Worm (Caenorhabditis elegans) whole organism, L4 larva: ENCODE measurements around the gene rpl-21.

Source experiments
- aha-1 ChIP-seq: fragments of 150-350 bp; peaks from one replicate; lab custom pipeline; 2014; ENCODE audit warnings: missing biosample characterization, missing genetic modification characterization
- arid-1 ChIP-seq: fragments of 200-800 bp; sonication (Bioruptor generic); conservative IDR thresholded peaks from 2 replicates; pipeline ENCODE4 v1.3.6; 2022; ENCODE audit warnings: missing genetic modification reagents, missing genetic modification characterization, missing compliant biosample characterization
- attf-4 ChIP-seq: sonication (generic microtip); optimal IDR thresholded peaks from 3 replicates; lab custom pipeline; 2017; ENCODE audit warnings: missing biosample characterization, missing genetic modification characterization
- ceh-44 ChIP-seq: fragments of 200-800 bp; sonication (Bioruptor generic); IDR thresholded peaks from 2 replicates; pipeline ENCODE4 v1.3.6; 2022; ENCODE audit warnings: missing genetic modification reagents, missing genetic modification characterization, missing compliant biosample characterization
- duxl-1 ChIP-seq: sonication (generic microtip); optimal IDR thresholded peaks from 2 replicates; lab custom pipeline; 2016; ENCODE audit warnings: mild to moderate bottlenecking, missing genetic modification characterization, moderate library complexity, missing compliant biosample characterization; ENCODE audit not compliant: poor library complexity
- jun-1 ChIP-seq: fragments of 150-350 bp; optimal IDR thresholded peaks from 2 replicates; lab custom pipeline; 2014; ENCODE audit warnings: missing biosample characterization, missing genetic modification reagents, missing genetic modification characterization
- nhr-41 ChIP-seq: fragments of 200-800 bp; sonication (Bioruptor generic); IDR thresholded peaks from 2 replicates; pipeline ENCODE4 v1.3.6; 2022; ENCODE audit warnings: missing genetic modification reagents, missing genetic modification characterization, missing compliant biosample characterization
- pqm-1 ChIP-seq: sonication (generic microtip); optimal IDR thresholded peaks from 2 replicates; lab custom pipeline; 2017; ENCODE audit warnings: missing biosample characterization, missing genetic modification characterization
- ztf-11 ChIP-seq: fragments of 150-350 bp; optimal IDR thresholded peaks from 2 replicates; lab custom pipeline; 2014; ENCODE audit warnings: missing biosample characterization, missing genetic modification characterization

DNA sequence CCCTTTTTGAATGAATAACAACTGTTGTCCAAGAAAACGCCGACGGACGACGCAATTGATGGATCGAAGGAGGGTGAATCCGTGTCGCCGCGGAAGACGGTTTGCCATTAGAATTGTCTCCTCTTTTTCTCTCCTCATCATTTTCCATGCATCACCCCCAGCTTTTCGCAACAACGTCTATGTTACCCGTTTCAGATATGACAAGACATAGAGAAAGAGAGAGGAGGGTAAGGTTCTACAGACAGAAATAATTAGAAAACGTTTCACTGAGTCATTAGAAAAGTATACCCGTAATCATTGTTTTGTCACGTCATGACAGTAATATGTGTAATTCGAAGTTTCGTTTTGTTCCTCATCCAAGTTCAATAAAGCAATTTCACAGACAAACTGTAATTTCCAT is 24.3 kb downstream of the rpl-21 start:
- no peak for TF ChIP-seq jun-1 (tag; lab: Kevin White, UChicago)
- no peak for TF ChIP-seq duxl-1 (tag; lab: Kevin White, UChicago)
- TF ChIP-seq arid-1 (GFP tag; lab: Robert Waterston, UW) = no peak
- TF ChIP-seq ceh-44 (GFP tag; lab: Robert Waterston, UW) = no peak
- no peak for TF ChIP-seq aha-1 (tag; lab: Kevin White, UChicago)
- no peak for TF ChIP-seq pqm-1
- TF ChIP-seq ztf-11 (tag; lab: Kevin White, UChicago) = no peak
- no peak for TF ChIP-seq attf-4 (tag; lab: Kevin White, UChicago)
- no peak for TF ChIP-seq nhr-41
